Fruit fly (Drosophila melanogaster): ENCODE data around the gene CG8326.

CG8326 gene

DNA sequence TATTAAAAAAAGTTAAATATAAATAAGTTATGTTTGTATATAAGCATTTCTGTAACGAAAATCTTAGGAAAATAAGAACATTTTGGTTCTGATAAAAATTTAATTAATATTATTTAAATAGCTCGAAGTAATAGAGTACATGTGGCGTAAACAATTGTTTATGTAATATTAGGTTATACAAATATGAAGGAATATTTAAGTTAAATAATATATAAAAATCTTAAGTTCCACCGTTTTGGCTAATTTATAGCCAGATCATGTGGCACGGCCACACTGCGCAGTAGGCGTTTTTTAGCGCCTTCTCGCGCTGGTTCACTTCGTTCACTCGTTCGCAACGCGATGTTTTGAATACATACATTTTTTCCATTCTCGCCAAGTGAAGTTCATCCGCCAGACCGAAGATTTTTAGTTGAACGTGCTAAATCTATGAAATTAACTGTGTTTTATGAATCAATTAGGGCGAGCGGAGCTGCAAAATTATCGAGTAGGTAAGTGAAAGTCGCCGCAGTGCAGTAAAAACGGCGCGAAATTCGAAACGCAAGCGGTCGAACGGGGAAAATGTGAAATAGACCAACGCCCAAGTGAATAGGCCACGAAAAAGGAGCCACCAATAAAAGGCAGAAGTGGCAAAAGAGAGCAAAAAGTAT, 27.9 kb upstream of the CG8326 start, which contains the start of gene beta-Spec:
TSS of gene beta-Spec (plus strand) at position 323 of the 647 bp plus-strand sequence.
- TF ChIP-seq CG12768 (GFP tag; optimal IDR thresholded peaks at IDR 0.05) (no peak), bab1 (GFP tag; optimal IDR thresholded peaks at IDR 0.05) (peak; percentile 40)

DNA sequence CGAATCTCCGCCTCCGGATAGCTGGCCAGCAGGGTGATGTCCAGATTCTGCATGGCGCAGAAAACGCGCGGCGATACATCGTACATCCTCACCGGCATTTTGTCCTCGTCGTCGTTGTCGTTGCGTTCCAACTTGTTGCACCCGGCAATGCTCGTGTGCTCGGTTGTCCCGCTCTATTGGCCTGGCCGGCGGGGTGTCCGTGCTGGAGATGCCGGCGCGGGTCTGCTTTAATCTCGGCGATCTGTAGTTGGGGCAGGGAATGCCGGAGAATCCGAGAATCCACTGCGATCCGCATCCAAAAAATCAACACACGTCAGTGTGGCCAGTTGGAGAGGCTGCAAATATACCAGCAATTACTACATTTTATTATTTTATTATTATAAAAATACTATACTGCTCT, 27.2 kb upstream of the CG8326 start, which contains the start of gene IntS2:
TSS of gene IntS2 (minus strand) at position 318 of the 400 bp plus-strand sequence.
- no peak for TF ChIP-seq CG11617 (GFP tag; optimal IDR thresholded peaks at IDR 0.05)
- no peak for TF ChIP-seq toe (GFP tag; optimal IDR thresholded peaks at IDR 0.05)
- TF ChIP-seq bab1 (GFP tag; optimal IDR thresholded peaks at IDR 0.05) = no peak
- TF ChIP-seq pad (GFP tag; optimal IDR thresholded peaks at IDR 0.05) = no peak
- no peak for TF ChIP-seq CG1620 (GFP tag; optimal IDR thresholded peaks at IDR 0.05)
- no peak for TF ChIP-seq CG7045 (GFP tag; optimal IDR thresholded peaks at IDR 0.05)
- TF ChIP-seq Clk (GFP tag; optimal IDR thresholded peaks at IDR 0.05) = no peak
- no peak for TF ChIP-seq tj (GFP tag; optimal IDR thresholded peaks at IDR 0.05)
- no peak for TF ChIP-seq kay (GFP tag; ENCODE audit: borderline replicate concordance)
- TF ChIP-seq cic (GFP tag; optimal IDR thresholded peaks at IDR 0.05) = no peak
- no peak for TF ChIP-seq CG5204 (GFP tag; optimal IDR thresholded peaks at IDR 0.05)

DNA sequence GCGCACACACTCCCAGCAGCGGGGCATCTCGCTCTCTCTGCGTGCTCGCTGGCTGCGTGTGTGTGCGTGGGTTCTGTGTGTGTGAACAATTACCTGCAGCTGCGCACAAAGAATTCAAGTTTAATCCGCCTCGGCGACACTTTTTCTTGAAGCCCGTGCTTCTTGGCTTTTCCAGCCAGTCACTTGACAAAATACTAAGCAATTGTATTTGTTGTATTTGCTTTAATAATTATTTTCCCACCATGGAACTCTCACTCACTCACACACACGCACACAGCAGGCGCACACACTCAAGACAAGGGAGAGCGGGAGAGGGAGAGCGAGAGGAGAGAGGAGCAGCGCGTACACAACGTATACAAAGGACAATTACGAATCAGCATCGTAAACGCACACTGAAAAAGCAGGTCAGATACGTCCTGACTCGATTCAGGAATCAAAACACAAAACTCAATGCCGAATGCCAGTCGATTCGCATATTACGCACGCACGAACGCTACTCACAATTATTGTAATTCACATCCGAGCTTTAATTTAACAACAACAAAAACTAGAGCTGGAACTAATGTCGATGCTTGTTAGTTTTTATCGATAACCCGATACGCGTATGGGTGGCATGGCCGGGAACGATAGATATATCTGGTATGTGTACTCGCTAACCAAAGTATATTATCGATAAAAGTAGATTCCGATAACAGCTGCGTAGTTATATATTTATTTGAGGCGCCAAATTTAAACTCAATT, 22.9 kb upstream of the CG8326 start, which contains the start of gene RhoGAPp190:
TSS of gene RhoGAPp190 (minus strand) at position 565 of the 741 bp plus-strand sequence.
- TF ChIP-seq CG7101 (tag; optimal IDR thresholded peaks at IDR 0.05) (peak; percentile 39), bab1 (GFP tag; optimal IDR thresholded peaks at IDR 0.05) (peak; percentile 74), CG1620 (GFP tag; optimal IDR thresholded peaks at IDR 0.05) (no peak), Clk (GFP tag; optimal IDR thresholded peaks at IDR 0.05) (no peak), pad (GFP tag; optimal IDR thresholded peaks at IDR 0.05) (peak; percentile 58), cic (GFP tag; optimal IDR thresholded peaks at IDR 0.05) (peak; percentile 29), Mnt (GFP tag; optimal IDR thresholded peaks at IDR 0.05) (peak; percentile 45), tj (GFP tag; optimal IDR thresholded peaks at IDR 0.05) (peak; percentile 43)

DNA sequence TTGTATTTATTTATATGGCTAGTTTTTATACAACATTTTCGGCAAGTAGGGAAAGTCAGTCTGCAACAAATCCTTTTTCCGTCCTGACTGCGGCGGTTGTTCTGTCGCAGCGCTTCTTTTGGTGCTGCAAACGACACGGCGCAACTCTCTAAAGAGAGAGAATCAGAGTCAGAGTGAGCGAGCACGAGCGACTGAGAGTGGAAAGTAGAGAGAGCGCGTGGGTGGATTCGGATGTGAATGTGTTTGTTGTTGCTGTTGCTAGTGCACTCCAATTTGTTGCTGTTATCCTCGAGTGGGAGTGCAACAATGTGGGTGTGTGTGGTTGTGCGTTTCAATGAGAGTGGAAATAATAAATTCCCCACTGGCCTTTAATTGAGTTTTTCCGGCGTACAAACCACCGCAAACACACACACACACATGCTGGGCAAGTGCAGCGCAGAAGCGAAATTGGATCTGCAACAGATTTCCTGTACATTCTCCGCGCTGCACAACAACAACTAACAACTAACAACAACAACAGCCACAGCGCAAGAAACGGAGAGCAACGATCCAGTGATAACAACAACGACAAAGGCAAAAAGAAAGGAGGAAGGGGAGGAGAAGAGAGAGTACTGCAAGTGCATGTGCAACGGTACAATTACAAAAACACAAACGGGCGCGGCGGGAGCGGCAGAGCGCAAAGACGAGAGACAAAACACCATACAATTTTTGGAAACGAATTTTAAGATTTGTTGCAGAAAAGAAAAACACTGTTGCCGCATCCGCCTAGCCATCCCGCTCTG, 22.1 kb upstream of the CG8326 start:
- TF ChIP-seq pad (GFP tag; optimal IDR thresholded peaks at IDR 0.05) = peak; percentile 91
- TF ChIP-seq ovo (GFP tag; optimal IDR thresholded peaks at IDR 0.05) = peak; percentile 38
- no peak for TF ChIP-seq Crg-1 (GFP tag; optimal IDR thresholded peaks at IDR 0.05)
- no peak for TF ChIP-seq cic (GFP tag; optimal IDR thresholded peaks at IDR 0.05)

DNA sequence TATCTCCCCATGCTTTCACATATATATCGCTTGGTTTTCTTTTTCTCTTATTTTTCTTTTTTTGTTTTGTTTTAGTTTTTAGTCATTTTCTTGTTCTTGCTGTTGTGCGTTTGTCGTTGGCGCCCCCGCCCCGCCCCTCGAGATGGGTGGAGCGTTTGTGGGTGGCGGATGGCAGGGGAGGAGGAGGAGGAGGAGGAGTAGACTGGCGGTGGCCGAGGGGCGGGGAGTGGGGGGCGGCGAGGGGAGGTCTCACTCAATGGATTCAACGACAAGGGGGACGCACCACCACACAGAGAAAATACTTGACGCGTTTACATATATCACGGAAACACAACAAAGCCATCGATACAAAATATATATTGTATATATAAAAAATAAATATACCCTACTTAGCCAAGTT, 11.5 kb upstream of the CG8326 start:
- TF ChIP-seq CG7045 (GFP tag; optimal IDR thresholded peaks at IDR 0.05) (no peak), CG14711 (tag; optimal IDR thresholded peaks at IDR 0.05) (no peak), tj (GFP tag; optimal IDR thresholded peaks at IDR 0.05) (no peak), pad (GFP tag; optimal IDR thresholded peaks at IDR 0.05) (no peak), CG33017 (tag; optimal IDR thresholded peaks at IDR 0.05) (no peak), toe (GFP tag; optimal IDR thresholded peaks at IDR 0.05) (no peak), Clk (GFP tag; optimal IDR thresholded peaks at IDR 0.05) (no peak), Mnt (GFP tag; optimal IDR thresholded peaks at IDR 0.05) (no peak), cic (GFP tag; optimal IDR thresholded peaks at IDR 0.05) (no peak), CG11617 (GFP tag; optimal IDR thresholded peaks at IDR 0.05) (no peak), kay (GFP tag; ENCODE audit: borderline replicate concordance) (no peak), bab1 (GFP tag; optimal IDR thresholded peaks at IDR 0.05) (no peak), CG7101 (tag; optimal IDR thresholded peaks at IDR 0.05) (no peak), ovo (GFP tag; optimal IDR thresholded peaks at IDR 0.05) (no peak), Hr96 (GFP tag; optimal IDR thresholded peaks at IDR 0.05) (no peak), CG5204 (GFP tag; optimal IDR thresholded peaks at IDR 0.05) (no peak), CG1620 (GFP tag; optimal IDR thresholded peaks at IDR 0.05) (no peak), Crg-1 (GFP tag; optimal IDR thresholded peaks at IDR 0.05) (no peak), CG12768 (GFP tag; optimal IDR thresholded peaks at IDR 0.05) (no peak), cnc (optimal IDR thresholded peaks at IDR 0.05) (no peak)

DNA sequence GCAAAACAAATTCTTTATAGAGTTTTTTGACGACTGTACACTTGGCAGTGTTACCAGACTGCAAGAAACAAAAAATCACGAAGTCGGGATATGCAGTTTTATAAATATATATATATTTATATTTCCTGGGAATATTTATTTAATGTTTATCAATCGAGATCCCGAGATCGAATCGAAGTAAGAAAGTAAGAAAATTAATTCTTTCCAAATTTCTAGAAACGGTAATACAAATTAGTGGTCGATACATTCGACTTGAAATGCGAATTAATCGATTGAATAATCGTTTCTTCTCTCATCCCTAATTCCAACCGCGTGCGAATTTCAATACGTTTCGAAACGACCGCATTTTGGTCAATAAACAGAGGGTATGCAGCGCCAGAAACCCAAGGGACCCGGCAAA, 6.7 kb upstream of the CG8326 start, which contains the start of the genes CG8289 and CG5800:
TSS of gene CG8289 (minus strand) at position 44 of the 400 bp plus-strand sequence.
TSS of gene CG5800 (plus strand) at position 281 of the 400 bp plus-strand sequence.
- TF ChIP-seq CG33017 (tag; optimal IDR thresholded peaks at IDR 0.05) (peak; percentile 45), tj (GFP tag; optimal IDR thresholded peaks at IDR 0.05) (peak; percentile 23), CG7101 (tag; optimal IDR thresholded peaks at IDR 0.05) (peak; percentile 39), kay (GFP tag; ENCODE audit: borderline replicate concordance) (no peak), CG12768 (GFP tag; optimal IDR thresholded peaks at IDR 0.05) (no peak), CG5204 (GFP tag; optimal IDR thresholded peaks at IDR 0.05) (no peak), Mnt (GFP tag; optimal IDR thresholded peaks at IDR 0.05) (peak; percentile 93), CG14711 (tag; optimal IDR thresholded peaks at IDR 0.05) (peak; percentile 57), bab1 (GFP tag; optimal IDR thresholded peaks at IDR 0.05) (peak; percentile 62), Clk (GFP tag; optimal IDR thresholded peaks at IDR 0.05) (no peak), CG11617 (GFP tag; optimal IDR thresholded peaks at IDR 0.05) (peak; percentile 6)
